Worm (Caenorhabditis elegans) whole organism, L4/young adult: ENCODE results near the gene srz-101.

Source experiments
- W03F9.2 ChIP-seq: fragments of 150-350 bp; optimal IDR thresholded peaks from 2 replicates; lab custom pipeline; 2014; ENCODE audit warnings: missing biosample characterization, missing genetic modification characterization
- dao-5 ChIP-seq: sonication (generic microtip); optimal IDR thresholded peaks from 2 replicates; lab custom pipeline; 2016; ENCODE audit warnings: missing genotype, missing genetic modification characterization, moderate library complexity, missing compliant biosample characterization
- him-1 ChIP-seq: sonication (generic microtip); optimal IDR thresholded peaks from 2 replicates; lab custom pipeline; 2016; ENCODE audit warnings: missing genotype, missing genetic modification reagents, missing genetic modification characterization, missing compliant biosample characterization

DNA sequence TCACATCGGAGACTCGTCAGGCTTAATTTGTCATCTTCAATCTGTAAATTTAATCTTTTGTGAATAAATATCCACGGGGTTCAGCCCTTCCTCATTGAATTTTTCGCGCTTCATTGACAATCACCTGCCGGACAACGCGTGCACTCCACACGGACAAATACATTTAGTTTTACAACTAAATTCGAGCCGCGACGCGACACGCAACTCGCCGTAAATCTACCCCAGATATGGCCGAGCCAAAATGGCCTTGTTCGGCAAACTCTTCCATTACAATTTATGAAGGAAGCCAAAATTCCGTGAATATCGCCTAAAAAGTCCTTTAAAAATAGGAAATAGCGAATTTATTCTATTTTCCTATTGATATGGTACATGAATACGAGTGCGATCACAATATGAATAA is 50.1 kb downstream of the srz-101 start:
- no peak for TF ChIP-seq dao-5 (tag; lab: Kevin White, UChicago)
- no peak for TF ChIP-seq him-1 (tag; lab: Kevin White, UChicago)
- TF ChIP-seq W03F9.2 (tag; lab: Kevin White, UChicago): no peak
